Worm (Caenorhabditis elegans) whole organism, early embryonic: ENCODE measurements around the gene F35A5.8.

ENCODE experiments used
- aly-1 ChIP-seq: sonication (generic microtip); optimal IDR thresholded peaks from 2 replicates; lab custom pipeline; 2016; ENCODE audit warnings: missing genetic modification characterization, missing compliant biosample characterization
- hmbx-1 ChIP-seq: sonication (generic microtip); optimal IDR thresholded peaks from 2 replicates; lab custom pipeline; 2016; ENCODE audit warnings: mild to moderate bottlenecking, missing genetic modification characterization, missing compliant biosample characterization

DNA sequence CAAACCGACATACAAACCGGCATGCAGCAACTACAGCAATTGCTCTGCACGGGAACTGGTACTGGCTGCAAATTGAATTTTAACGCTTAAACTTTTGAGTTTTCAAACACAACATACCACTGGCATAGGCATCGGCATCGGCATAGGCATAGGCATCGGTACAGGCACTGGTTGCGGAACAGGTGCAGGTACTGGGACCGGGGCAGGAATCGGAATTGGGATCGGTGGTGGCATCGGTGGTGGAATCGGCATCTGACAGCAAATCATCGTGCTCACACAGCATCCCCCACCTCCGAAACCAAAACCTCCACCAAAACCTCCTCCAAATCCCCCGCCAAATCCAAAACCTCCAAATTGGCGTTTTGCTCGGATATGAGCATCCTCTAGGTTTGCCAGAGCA is 9.1 kb downstream of the F35A5.8 start:
- no peak for TF ChIP-seq hmbx-1 (tag; lab: Kevin White, UChicago)
- TF ChIP-seq aly-1 (tag; lab: Kevin White, UChicago): no peak
